Worm (Caenorhabditis elegans): ENCODE measurements around the gene W05E10.1.

W05E10.1 gene

DNA sequence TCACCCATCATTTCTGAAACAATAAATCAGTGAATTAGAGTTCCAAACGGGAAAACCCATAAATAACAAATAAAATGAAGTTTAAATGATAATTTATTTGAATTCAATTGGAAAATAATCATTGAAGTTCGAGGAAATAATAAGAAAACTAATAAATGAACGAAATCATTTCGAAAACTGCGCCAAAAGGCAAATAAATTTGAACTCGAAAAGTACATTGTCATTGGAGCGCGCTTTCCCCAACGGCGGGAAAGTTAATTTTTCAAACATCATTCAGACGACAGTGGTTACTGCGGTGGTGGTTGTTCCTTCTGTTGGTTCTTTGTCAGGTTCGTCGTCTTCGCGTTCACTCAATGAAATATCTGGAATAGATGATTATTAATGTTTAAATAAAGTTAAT lies 42.0 kb upstream of the W05E10.1 start, which contains the start of gene npp-22:
Gene npp-22 (minus strand): TSS at position 13 of the 400 bp plus-strand sequence.
- TF ChIP-seq snpc-3.4 (tag; optimal IDR thresholded peaks at IDR 0.05) (peak; percentile 14), D2030.7 (GFP tag; IDR thresholded peaks at IDR 0.05) (0 out of 2 replicates have a peak, but pooled peaks have one; percentile 22), lin-35 (GFP tag; optimal IDR thresholded peaks at IDR 0.05) (peak in 1 of 3 experiments; percentile 61), mcd-1 (GFP tag; IDR thresholded peaks at IDR 0.05) (peak; percentile 89), Y79H2A.3 (GFP tag; conservative IDR thresholded peaks at IDR 0.05) (no peak), aptf-2 (GFP tag; conservative IDR thresholded peaks at IDR 0.05) (0 out of 2 replicates have a peak, but pooled peaks have one; percentile 46), madf-6 (GFP tag; IDR thresholded peaks at IDR 0.05) (peak; percentile 74; the same call in 1 of the 2 replicates), ccch-3 (GFP tag; optimal IDR thresholded peaks at IDR 0.05) (no peak), madf-3 (GFP tag; IDR thresholded peaks at IDR 0.05) (0 out of 2 replicates have a peak, but pooled peaks have one; percentile 47), Y53G8AR.9 (GFP tag; conservative IDR thresholded peaks at IDR 0.05) (no peak), efl-1 (GFP tag; optimal IDR thresholded peaks at IDR 0.05) (peak; percentile 89), lsl-1 (GFP tag; optimal IDR thresholded peaks at IDR 0.05) (peak; percentile 40), dpl-1 (GFP tag; optimal IDR thresholded peaks at IDR 0.05) (peak; percentile 85), B0336.3 (GFP tag; IDR thresholded peaks at IDR 0.05) (no peak), lin-54 (GFP tag; optimal IDR thresholded peaks at IDR 0.05) (peak; percentile 90)

ce11 chrV:11732049-11732448 lies 40.6 kb upstream of the W05E10.1 start:
- no peak for TF ChIP-seq attf-6 (GFP tag; IDR thresholded peaks at IDR 0.05)
- TF ChIP-seq hlh-26 (GFP tag; conservative IDR thresholded peaks at IDR 0.05): no peak
- no peak for TF ChIP-seq ztf-26 (tag; optimal IDR thresholded peaks at IDR 0.05)
- TF ChIP-seq him-1 (tag; optimal IDR thresholded peaks at IDR 0.05): no peak
- no peak for TF ChIP-seq ets-4 (GFP tag; optimal IDR thresholded peaks at IDR 0.05)
- no peak for TF ChIP-seq zim-3 (tag; optimal IDR thresholded peaks at IDR 0.05)

DNA sequence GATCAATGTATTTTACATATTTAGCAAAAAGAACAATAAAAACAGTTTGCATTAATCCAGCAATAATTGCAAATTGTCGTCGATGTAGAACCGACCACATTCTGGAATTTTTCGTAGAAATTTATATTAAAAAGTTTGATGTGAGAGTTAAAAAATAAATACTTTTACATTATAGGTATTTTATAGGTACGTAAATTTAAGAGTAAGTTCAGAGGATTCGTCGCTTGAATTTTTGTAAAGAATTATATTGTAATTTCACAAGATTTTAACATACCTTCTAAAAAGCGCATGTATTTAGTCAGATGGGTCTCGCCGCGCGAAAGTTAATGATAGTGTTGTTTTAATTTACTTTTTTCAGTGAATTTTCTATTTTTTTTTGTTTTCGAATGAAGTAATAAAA lies 38.6 kb upstream of the W05E10.1 start, which contains the start of gene rhr-2:
Gene rhr-2 (minus strand): TSS at position 101 of the 400 bp plus-strand sequence.
- TF ChIP-seq lin-54 (GFP tag; optimal IDR thresholded peaks at IDR 0.05) (no peak), bed-2 (GFP tag; IDR thresholded peaks at IDR 0.05) (no peak), T07F8.4 (tag; optimal IDR thresholded peaks at IDR 0.05) (no peak), ceh-27 (GFP tag; optimal IDR thresholded peaks at IDR 0.05) (no peak), aptf-3 (GFP tag; IDR thresholded peaks at IDR 0.05) (no peak), efl-1 (GFP tag; optimal IDR thresholded peaks at IDR 0.05) (no peak), cebp-1 (GFP tag; IDR thresholded peaks at IDR 0.05) (no peak), cebp-1 (tag; optimal IDR thresholded peaks at IDR 0.05) (no peak), snpc-3.4 (tag; optimal IDR thresholded peaks at IDR 0.05) (no peak), B0035.1 (tag; optimal IDR thresholded peaks at IDR 0.05) (no peak), ceh-40 (GFP tag; IDR thresholded peaks at IDR 0.05) (no peak), D2030.7 (GFP tag; IDR thresholded peaks at IDR 0.05) (no peak), unc-130 (GFP tag; optimal IDR thresholded peaks at IDR 0.05) (no peak), Y79H2A.3 (GFP tag; conservative IDR thresholded peaks at IDR 0.05) (no peak), ztf-22 (GFP tag; optimal IDR thresholded peaks at IDR 0.05) (no peak), egl-18 (GFP tag; IDR thresholded peaks at IDR 0.05) (no peak), nfyb-1 (GFP tag; IDR thresholded peaks at IDR 0.05) (no peak), nhr-179 (tag; optimal IDR thresholded peaks at IDR 0.05) (no peak), aptf-2 (GFP tag; conservative IDR thresholded peaks at IDR 0.05) (no peak)

- TF ChIP-seq F55B11.4 (tag; optimal IDR thresholded peaks at IDR 0.05; ENCODE audit: borderline replicate concordance, insufficient read depth) (no peak), snpc-4 (GFP tag; optimal IDR thresholded peaks at IDR 0.05) (no peak), snpc-4 (tag; optimal IDR thresholded peaks at IDR 0.05) (no peak), D2030.7 (GFP tag; IDR thresholded peaks at IDR 0.05) (no peak), B0019.2 (GFP tag; conservative IDR thresholded peaks at IDR 0.05) (no peak), F52B5.7 (tag; optimal IDR thresholded peaks at IDR 0.05) (no peak), him-1 (tag; optimal IDR thresholded peaks at IDR 0.05) (no peak), lsl-1 (GFP tag; optimal IDR thresholded peaks at IDR 0.05) (no peak), ceh-40 (GFP tag; IDR thresholded peaks at IDR 0.05) (no peak), ceh-100 (GFP tag; IDR thresholded peaks at IDR 0.05) (no peak), hlh-12 (tag; optimal IDR thresholded peaks at IDR 0.05) (no peak), F37B4.10 (GFP tag; IDR thresholded peaks at IDR 0.05) (no peak), ets-4 (GFP tag; optimal IDR thresholded peaks at IDR 0.05) (no peak), Y67H2A.10 (GFP tag; conservative IDR thresholded peaks at IDR 0.05) (no peak), ceh-58 (GFP tag; IDR thresholded peaks at IDR 0.05) (no peak), K11D2.4 (GFP tag; IDR thresholded peaks at IDR 0.05) (no peak)
Measured at ce11 chrV:11725971-11726370, 34.5 kb upstream of the W05E10.1 start, which contains the start of gene daf-11. TSS of gene daf-11 (minus strand) at chrV:11726071.
